Worm (Caenorhabditis elegans) whole organism, mixed stage, embryonic: ENCODE data around the gene pfd-4.

Experiments used
- M03D4.4 ChIP-seq: sonication (generic microtip); optimal IDR thresholded peaks from 2 replicates; lab custom pipeline; 2017; ENCODE audit warnings: mild to moderate bottlenecking, missing genetic modification characterization, missing compliant biosample characterization
- bed-3 ChIP-seq: fragments of 200-800 bp; sonication (Bioruptor generic); optimal IDR thresholded peaks from 3 replicates; lab custom pipeline; 2018; ENCODE audit warnings: mild to moderate bottlenecking, missing genetic modification characterization, moderate library complexity, missing compliant biosample characterization
- blmp-1 ChIP-seq: fragments of 150-350 bp; optimal IDR thresholded peaks from 2 replicates; lab custom pipeline; 2014; ENCODE audit warnings: missing biosample characterization, missing genetic modification characterization
- ceh-39 ChIP-seq: fragments of 150-350 bp; optimal IDR thresholded peaks from 2 replicates; lab custom pipeline; 2014; ENCODE audit warnings: missing biosample characterization, missing genetic modification characterization
- ceh-43 ChIP-seq: fragments of 200-800 bp; sonication (Bioruptor generic); optimal IDR thresholded peaks from 2 replicates; lab custom pipeline; 2018; ENCODE audit warnings: mild to moderate bottlenecking, missing genetic modification characterization, moderate library complexity, missing compliant biosample characterization
- ceh-83 ChIP-seq: fragments of 200-800 bp; sonication (Bioruptor generic); optimal IDR thresholded peaks from 2 replicates; lab custom pipeline; 2018; ENCODE audit warnings: mild to moderate bottlenecking, missing genetic modification characterization, missing compliant biosample characterization
- ces-1 ChIP-seq: fragments of 150-350 bp; optimal IDR thresholded peaks from 2 replicates; lab custom pipeline; 2014; ENCODE audit warnings: missing biosample characterization, missing genetic modification reagents, missing genetic modification characterization
- cnd-1 ChIP-seq: fragments of 200-800 bp; sonication (Bioruptor generic); optimal IDR thresholded peaks from 2 replicates; lab custom pipeline; 2018; ENCODE audit warnings: mild to moderate bottlenecking, missing genetic modification characterization, missing compliant biosample characterization
- drap-1 ChIP-seq: fragments of 200-800 bp; sonication (Bioruptor generic); optimal IDR thresholded peaks from 3 replicates; lab custom pipeline; 2018; ENCODE audit warnings: mild to moderate bottlenecking, missing genetic modification characterization, missing compliant biosample characterization
- elt-1 ChIP-seq: sonication (generic microtip); optimal IDR thresholded peaks from 2 replicates; lab custom pipeline; 2017; ENCODE audit warnings: missing genetic modification characterization, mild to moderate bottlenecking, missing compliant biosample characterization, antibody characterized with exemption, moderate library complexity, borderline replicate concordance; ENCODE audit not compliant: insufficient read depth
- elt-3 ChIP-seq: fragments of 150-350 bp; optimal IDR thresholded peaks from 2 replicates; lab custom pipeline; 2014; ENCODE audit warnings: missing biosample characterization, missing genetic modification characterization
- ham-2 ChIP-seq: fragments of 200-800 bp; sonication (Bioruptor generic); optimal IDR thresholded peaks from 2 replicates; lab custom pipeline; 2018; ENCODE audit warnings: mild to moderate bottlenecking, missing genetic modification characterization, missing compliant biosample characterization
- hlh-1 ChIP-seq: fragments of 150-350 bp; optimal IDR thresholded peaks from 2 replicates; lab custom pipeline; 2014; ENCODE audit warnings: missing biosample characterization, missing genetic modification reagents, missing genetic modification characterization
- lin-13 ChIP-seq: fragments of 150-350 bp; optimal IDR thresholded peaks from 2 replicates; lab custom pipeline; 2014; ENCODE audit warnings: missing biosample characterization, missing genetic modification characterization
- lin-32 ChIP-seq: fragments of 200-800 bp; sonication (Bioruptor generic); optimal IDR thresholded peaks from 2 replicates; lab custom pipeline; 2018; ENCODE audit warnings: mild to moderate bottlenecking, missing genetic modification characterization, missing compliant biosample characterization
- mab-5 ChIP-seq: fragments of 150-350 bp; optimal IDR thresholded peaks from 2 replicates; lab custom pipeline; 2014; ENCODE audit warnings: missing biosample characterization, missing genetic modification characterization
- mep-1 ChIP-seq: fragments of 150-350 bp; optimal IDR thresholded peaks from 2 replicates; lab custom pipeline; 2017; ENCODE audit warnings: missing biosample characterization, missing genetic modification reagents, missing genetic modification characterization, inconsistent platforms
- mls-2 ChIP-seq: sonication (generic microtip); optimal IDR thresholded peaks from 2 replicates; lab custom pipeline; 2016; ENCODE audit warnings: mild to moderate bottlenecking, missing genetic modification characterization, moderate library complexity, missing compliant biosample characterization
- nhr-12 ChIP-seq: fragments of 150-350 bp; optimal IDR thresholded peaks from 2 replicates; lab custom pipeline; 2014; ENCODE audit warnings: missing biosample characterization, missing genetic modification characterization
- nhr-2 ChIP-seq: fragments of 150-350 bp; optimal IDR thresholded peaks from 2 replicates; lab custom pipeline; 2014; ENCODE audit warnings: missing biosample characterization, missing genetic modification characterization
- nhr-237 ChIP-seq: fragments of 150-350 bp; optimal IDR thresholded peaks from 2 replicates; lab custom pipeline; 2014; ENCODE audit warnings: missing biosample characterization, missing genetic modification characterization
- nhr-28 ChIP-seq: fragments of 150-350 bp; optimal IDR thresholded peaks from 2 replicates; lab custom pipeline; 2014; ENCODE audit warnings: missing biosample characterization, missing genetic modification characterization
- nhr-76 ChIP-seq: sonication (generic microtip); optimal IDR thresholded peaks from 2 replicates; lab custom pipeline; 2017; ENCODE audit warnings: missing biosample characterization, missing genetic modification characterization
- pha-4 ChIP-seq: fragments of 150-350 bp; optimal IDR thresholded peaks from 2 replicates; lab custom pipeline; 2018; ENCODE audit warnings: missing biosample characterization, missing genetic modification reagents, missing genetic modification characterization
- sem-2 ChIP-seq: fragments of 200-800 bp; sonication (Bioruptor generic); optimal IDR thresholded peaks from 2 replicates; lab custom pipeline; 2018; ENCODE audit warnings: mild to moderate bottlenecking, missing genetic modification characterization, missing compliant biosample characterization
- snpc-4 ChIP-seq: fragments of 150-350 bp; optimal IDR thresholded peaks from 2 replicates; lab custom pipeline; 2014; ENCODE audit warnings: missing biosample characterization, missing genetic modification characterization
- sptf-1 ChIP-seq: sonication (generic microtip); optimal IDR thresholded peaks from 2 replicates; lab custom pipeline; 2017; ENCODE audit warnings: mild to moderate bottlenecking, missing genetic modification characterization, moderate library complexity, missing compliant biosample characterization
- tbx-8 ChIP-seq: fragments of 200-800 bp; sonication (Bioruptor generic); optimal IDR thresholded peaks from 2 replicates; lab custom pipeline; 2018; ENCODE audit warnings: mild to moderate bottlenecking, missing genetic modification characterization, moderate library complexity, missing compliant biosample characterization
- unc-120 ChIP-seq: sonication (generic microtip); optimal IDR thresholded peaks from 2 replicates; lab custom pipeline; 2017; ENCODE audit warnings: missing genetic modification characterization, missing compliant biosample characterization; ENCODE audit not compliant: poor library complexity, severe bottlenecking
- unc-39 ChIP-seq: fragments of 150-350 bp; optimal IDR thresholded peaks from 2 replicates; lab custom pipeline; 2014; ENCODE audit warnings: missing biosample characterization, missing genetic modification characterization
- unc-62 ChIP-seq: fragments of 150-350 bp; optimal IDR thresholded peaks from 2 replicates; lab custom pipeline; 2014; ENCODE audit warnings: missing biosample characterization, missing genetic modification reagents, missing genetic modification characterization
- zip-8 ChIP-seq: fragments of 150-350 bp; optimal IDR thresholded peaks from 2 replicates; lab custom pipeline; 2014; ENCODE audit warnings: missing biosample characterization, missing genetic modification characterization
- ztf-11 ChIP-seq: fragments of 150-350 bp; optimal IDR thresholded peaks from 2 replicates; lab custom pipeline; 2014; ENCODE audit warnings: missing biosample characterization, missing genetic modification characterization

pfd-4 gene

DNA sequence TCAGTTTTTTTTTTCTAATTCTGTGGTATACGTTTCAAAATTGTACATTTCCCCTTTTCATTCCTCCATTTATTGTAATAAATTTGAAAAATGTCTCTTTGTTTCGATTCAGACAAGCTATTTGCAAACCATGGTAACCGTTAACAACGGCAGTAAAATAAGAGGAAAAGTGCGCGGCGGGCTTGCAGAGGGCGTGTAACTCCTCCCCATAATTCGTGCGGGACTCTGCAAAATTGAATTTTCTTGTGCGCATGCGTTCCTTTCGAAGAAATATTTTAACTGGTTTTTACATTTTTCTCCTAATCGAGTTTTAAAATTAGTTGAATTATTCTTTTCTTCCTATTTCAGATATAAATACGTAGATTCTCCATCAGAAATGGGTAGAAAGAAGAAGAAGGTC is 4.4 kb upstream of the pfd-4 start, which contains the start of gene znf-207 (continued):
- TF ChIP-seq unc-39 (tag; lab: Kevin White, UChicago): no peak
- no peak for TF ChIP-seq sem-2
- TF ChIP-seq blmp-1 (tag; lab: Kevin White, UChicago): no peak
- no peak for TF ChIP-seq nhr-2 (tag; lab: Kevin White, UChicago)
- no peak for TF ChIP-seq unc-62 (GFP tag; lab: Kevin White, UChicago)
- peak; percentile 95 for TF ChIP-seq ces-1

DNA sequence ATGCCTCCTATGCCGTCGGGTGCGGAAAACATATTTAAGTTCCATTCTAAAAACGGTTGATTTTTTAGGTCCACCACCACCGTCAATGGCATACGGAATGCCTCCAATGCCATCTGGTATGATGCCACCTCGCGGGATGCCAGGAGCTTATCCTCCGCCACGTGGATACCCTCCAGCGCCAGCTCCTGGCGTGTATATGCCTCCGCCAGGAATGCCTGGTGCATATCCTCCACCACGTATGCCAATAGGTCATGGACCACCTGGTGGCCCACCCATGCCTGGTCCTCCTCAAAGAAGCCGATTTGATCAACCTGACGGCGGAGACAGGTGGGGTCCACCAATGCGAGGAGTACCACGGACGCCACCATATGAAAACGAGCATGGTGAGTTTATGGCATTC is 3.5 kb upstream of the pfd-4 start:
- TF ChIP-seq snpc-4 (tag; lab: Kevin White, UChicago) (no peak), lin-32 (GFP tag; lab: Kevin White, UChicago) (peak; percentile 38), sptf-1 (tag; lab: Kevin White, UChicago) (peak; percentile 21), ztf-11 (tag; lab: Kevin White, UChicago) (no peak), nhr-2 (tag; lab: Kevin White, UChicago) (no peak), hlh-1 (tag; lab: Kevin White, UChicago) (no peak), blmp-1 (tag; lab: Kevin White, UChicago) (no peak), sem-2 (no peak), mls-2 (tag; lab: Kevin White, UChicago) (no peak), ces-1 (no peak), nhr-28 (tag; lab: Kevin White, UChicago) (no peak), unc-120 (tag; lab: Kevin White, UChicago) (no peak)

DNA sequence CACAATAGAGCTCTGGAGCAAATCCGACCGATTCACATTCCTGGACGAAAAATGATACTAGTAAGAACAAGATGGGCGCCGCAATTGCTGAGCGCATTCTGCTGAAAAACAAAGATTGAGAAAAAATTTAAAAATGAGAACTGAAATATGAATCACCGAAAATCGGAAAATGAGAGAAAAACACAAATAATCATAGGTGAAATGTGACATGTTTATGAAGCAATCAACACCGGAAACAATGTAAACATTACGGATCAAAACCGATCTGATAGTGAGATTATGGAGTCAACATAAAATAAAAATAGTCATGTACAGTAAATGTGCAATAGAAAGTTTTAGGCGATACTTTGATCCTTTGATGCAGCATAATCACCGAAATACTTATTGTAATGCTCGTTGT is 1.1 kb upstream of the pfd-4 start, which contains the start of gene dnj-2:
dnj-2 (minus strand) TSS at position 101 of the 400 bp plus-strand sequence.
- TF ChIP-seq nhr-12 (tag; lab: Kevin White, UChicago) (no peak), nhr-237 (tag; lab: Kevin White, UChicago) (no peak), blmp-1 (tag; lab: Kevin White, UChicago) (no peak), mls-2 (tag; lab: Kevin White, UChicago) (no peak)

ce11 chrIV:11315688-11316087 is 681 bp downstream of the pfd-4 start:
- TF ChIP-seq M03D4.4 (tag; lab: Kevin White, UChicago) (no peak), ztf-11 (tag; lab: Kevin White, UChicago) (no peak), sptf-1 (tag; lab: Kevin White, UChicago) (no peak), bed-3 (GFP tag; lab: Kevin White, UChicago) (no peak), nhr-237 (tag; lab: Kevin White, UChicago) (no peak), elt-1 (no peak), nhr-2 (tag; lab: Kevin White, UChicago) (no peak), zip-8 (tag; lab: Kevin White, UChicago) (no peak), tbx-8 (no peak), cnd-1 (tag; lab: Kevin White, UChicago) (no peak), ceh-43 (GFP tag; lab: Kevin White, UChicago) (no peak), blmp-1 (tag; lab: Kevin White, UChicago) (no peak), ceh-39 (tag; lab: Kevin White, UChicago) (no peak), nhr-28 (tag; lab: Kevin White, UChicago) (no peak), hlh-1 (tag; lab: Kevin White, UChicago) (no peak), unc-120 (tag; lab: Kevin White, UChicago) (no peak), ceh-83 (GFP tag; lab: Kevin White, UChicago) (no peak), mab-5 (tag; lab: Kevin White, UChicago) (no peak), elt-3 (no peak), ces-1 (no peak)
- TF ChIP-seq, all 35 proteins: peak for 0

DNA sequence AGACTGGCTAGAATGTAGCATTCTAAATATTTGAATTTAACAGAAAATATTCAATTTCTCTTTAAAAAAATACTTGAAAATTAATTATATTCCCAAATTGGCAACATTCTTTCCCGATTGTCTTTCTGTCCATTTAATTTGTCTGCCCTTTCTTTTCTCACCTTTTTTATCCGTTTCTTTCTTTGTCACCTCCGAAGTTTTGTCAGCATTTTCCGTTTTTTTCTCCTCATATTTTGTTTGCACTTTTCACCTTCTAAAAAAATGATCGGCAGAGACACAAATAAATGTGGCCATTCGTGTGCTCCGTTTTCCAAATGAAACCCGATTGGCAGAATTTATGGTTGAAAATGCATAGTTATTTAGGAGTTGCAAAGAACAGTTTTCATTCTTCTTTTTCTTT is 1.1 kb downstream of the pfd-4 start:
- TF ChIP-seq nhr-28 (tag; lab: Kevin White, UChicago) (no peak), ceh-43 (GFP tag; lab: Kevin White, UChicago) (no peak), mep-1 (tag; lab: Kevin White, UChicago) (no peak), ceh-83 (GFP tag; lab: Kevin White, UChicago) (no peak), ham-2 (no peak), hlh-1 (tag; lab: Kevin White, UChicago) (no peak), lin-13 (tag; lab: Kevin White, UChicago) (no peak), snpc-4 (tag; lab: Kevin White, UChicago) (no peak), nhr-76 (tag; lab: Kevin White, UChicago) (no peak), elt-1 (no peak), zip-8 (tag; lab: Kevin White, UChicago) (no peak), pha-4 (tag; lab: Kevin White, UChicago) (no peak), lin-32 (GFP tag; lab: Kevin White, UChicago) (no peak), bed-3 (GFP tag; lab: Kevin White, UChicago) (no peak), drap-1 (GFP tag; lab: Kevin White, UChicago) (no peak), M03D4.4 (tag; lab: Kevin White, UChicago) (no peak)
- TF ChIP-seq, all 35 proteins: peak for 0
